Worm (Caenorhabditis elegans): Measurements from ENCODE around the gene fln-1.
A peak's percentile ranks its signal among the peaks of the same experiment; 100 is the strongest.

fln-1 gene

DNA sequence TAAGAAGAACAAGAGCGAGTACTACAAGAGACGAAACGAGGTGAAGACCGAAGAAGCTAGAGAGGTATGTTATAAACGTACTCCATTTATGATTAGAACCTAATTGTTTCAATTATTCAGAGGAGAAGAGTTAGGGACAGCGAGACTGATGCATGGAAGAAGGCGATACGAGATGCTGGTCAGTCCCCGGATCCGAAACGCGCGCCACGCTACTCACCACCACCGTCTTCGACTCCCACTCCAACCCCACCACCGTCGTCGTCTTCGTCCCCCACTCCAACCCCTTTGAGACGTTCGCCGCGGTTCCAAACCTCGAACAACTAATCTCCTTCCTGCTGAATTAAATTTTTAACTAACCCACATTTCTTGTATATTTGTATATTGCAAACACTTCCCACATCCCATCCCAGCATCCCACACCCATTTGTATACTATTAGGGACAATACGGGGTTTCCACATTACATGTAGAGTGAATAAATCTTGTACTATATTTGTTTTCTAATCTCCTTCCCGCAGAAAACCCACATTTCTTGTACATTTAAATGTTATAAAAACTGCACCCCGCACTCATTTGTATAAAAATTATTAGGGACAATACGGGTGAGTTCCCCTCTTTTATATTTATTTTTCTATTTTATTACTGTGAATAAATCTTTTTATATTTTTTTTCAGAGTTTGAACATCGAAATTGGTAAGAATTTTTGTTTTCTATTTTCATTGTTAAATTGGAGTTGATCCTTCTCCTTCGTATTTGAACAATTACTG lies 11.7 kb upstream of the fln-1 start (continued):
- no peak for TF ChIP-seq sea-2 (GFP tag; IDR thresholded peaks at IDR 0.05)
- TF ChIP-seq dpl-1 (GFP tag; optimal IDR thresholded peaks at IDR 0.05), result no peak
- no peak for TF ChIP-seq Y67H2A.10 (GFP tag; conservative IDR thresholded peaks at IDR 0.05)
- TF ChIP-seq snpc-1.3 (tag; optimal IDR thresholded peaks at IDR 0.05; ENCODE audit: insufficient read depth), result peak; percentile 42
- TF ChIP-seq F23B12.7 (tag; optimal IDR thresholded peaks at IDR 0.05; ENCODE audit: insufficient read depth), result no peak
- TF ChIP-seq ama-1 (optimal IDR thresholded peaks at IDR 0.05), result no peak
- TF ChIP-seq ama-1 (GFP tag; optimal IDR thresholded peaks at IDR 0.05), result peak in 1 of 2 experiments; percentile 80
- TF ChIP-seq ztf-28 (GFP tag; IDR thresholded peaks at IDR 0.05), result no peak
- no peak for TF ChIP-seq sptf-2 (GFP tag; optimal IDR thresholded peaks at IDR 0.05)
- TF ChIP-seq lin-26 (GFP tag; IDR thresholded peaks at IDR 0.05), result no peak
- no peak for TF ChIP-seq ztf-6 (GFP tag; IDR thresholded peaks at IDR 0.05)
- no peak for TF ChIP-seq zim-3 (tag; optimal IDR thresholded peaks at IDR 0.05)
- TF ChIP-seq ztf-25 (GFP tag; IDR thresholded peaks at IDR 0.05), result no peak
- peak; percentile 42 for TF ChIP-seq snpc-3.4 (tag; optimal IDR thresholded peaks at IDR 0.05)
- no peak for TF ChIP-seq chd-7 (tag; optimal IDR thresholded peaks at IDR 0.05)
- no peak for TF ChIP-seq somi-1 (GFP tag; optimal IDR thresholded peaks at IDR 0.05)
- TF ChIP-seq mel-28 (tag; optimal IDR thresholded peaks at IDR 0.05; ENCODE audit: borderline replicate concordance), result no peak
- TF ChIP-seq C06A6.2 (GFP tag; conservative IDR thresholded peaks at IDR 0.05), result no peak
- TF ChIP-seq lsl-1 (GFP tag; optimal IDR thresholded peaks at IDR 0.05), result no peak
- TF ChIP-seq aptf-2 (GFP tag; conservative IDR thresholded peaks at IDR 0.05), result no peak
- no peak for TF ChIP-seq snpc-1.1 (tag; optimal IDR thresholded peaks at IDR 0.05; ENCODE audit: insufficient read depth)
- TF ChIP-seq T26A5.8 (tag; optimal IDR thresholded peaks at IDR 0.05), result no peak
- no peak for TF ChIP-seq rec-8 (tag; optimal IDR thresholded peaks at IDR 0.05)
- TF ChIP-seq mxl-1 (tag; optimal IDR thresholded peaks at IDR 0.05), result no peak
- TF ChIP-seq ceh-40 (GFP tag; IDR thresholded peaks at IDR 0.05), result no peak
- TF ChIP-seq hmg-20 (GFP tag; IDR thresholded peaks at IDR 0.05), result no peak
- TF ChIP-seq F57A8.1 (GFP tag; optimal IDR thresholded peaks at IDR 0.05), result no peak
- TF ChIP-seq egrh-3 (GFP tag; IDR thresholded peaks at IDR 0.05), result peak; percentile 61; the same call in 1 of the 2 replicates
- TF ChIP-seq D2030.7 (GFP tag; IDR thresholded peaks at IDR 0.05), result no peak
- TF ChIP-seq hlh-12 (tag; optimal IDR thresholded peaks at IDR 0.05), result no peak
- TF ChIP-seq zfh-2 (GFP tag; conservative IDR thresholded peaks at IDR 0.05), result peak; percentile 76
- TF ChIP-seq B0019.2 (GFP tag; conservative IDR thresholded peaks at IDR 0.05), result no peak
- no peak; the same call in 1 of the 2 replicates for TF ChIP-seq aptf-3 (GFP tag; IDR thresholded peaks at IDR 0.05)
- TF ChIP-seq cebp-2 (GFP tag; IDR thresholded peaks at IDR 0.05), result no peak
- TF ChIP-seq ets-4 (GFP tag; optimal IDR thresholded peaks at IDR 0.05), result no peak
- TF ChIP-seq K11D2.4 (GFP tag; IDR thresholded peaks at IDR 0.05), result no peak
- 0 out of 2 replicates have a peak, but pooled peaks have one; percentile 15 for TF ChIP-seq madf-8 (GFP tag; conservative IDR thresholded peaks at IDR 0.05)
- 0 out of 2 replicates have a peak, but pooled peaks have one; percentile 12 for TF ChIP-seq Y53G8AR.9 (GFP tag; conservative IDR thresholded peaks at IDR 0.05)
- 0 out of 2 replicates have a peak, but pooled peaks have one; percentile 30 for TF ChIP-seq rcor-1 (GFP tag; IDR thresholded peaks at IDR 0.05)
- TF ChIP-seq attf-6 (GFP tag; IDR thresholded peaks at IDR 0.05), result no peak
- no peak for TF ChIP-seq pha-4 (tag; optimal IDR thresholded peaks at IDR 0.05)
- no peak for TF ChIP-seq cebp-1 (GFP tag; IDR thresholded peaks at IDR 0.05)
- TF ChIP-seq cebp-1 (tag; optimal IDR thresholded peaks at IDR 0.05), result no peak
- TF ChIP-seq B0336.3 (GFP tag; IDR thresholded peaks at IDR 0.05), result no peak
- peak; percentile 32; the same call in 1 of the 2 replicates for TF ChIP-seq ekl-4 (GFP tag; IDR thresholded peaks at IDR 0.05)
- TF ChIP-seq athp-1 (tag; optimal IDR thresholded peaks at IDR 0.05), result no peak
- no peak for TF ChIP-seq atf-7 (tag; optimal IDR thresholded peaks at IDR 0.05)
- TF ChIP-seq K12H6.12 (tag; optimal IDR thresholded peaks at IDR 0.05), result no peak

Data from whole organism, young adult.